Worm (Caenorhabditis elegans) whole organism, L4/young adult: ENCODE data around the gene dylt-3.

Experiments
- W03F9.2 ChIP-seq: fragments of 150-350 bp; optimal IDR thresholded peaks from 2 replicates; lab custom pipeline; 2014; ENCODE audit warnings: missing biosample characterization, missing genetic modification characterization
- dao-5 ChIP-seq: sonication (generic microtip); optimal IDR thresholded peaks from 2 replicates; lab custom pipeline; 2016; ENCODE audit warnings: missing genotype, missing genetic modification characterization, moderate library complexity, missing compliant biosample characterization
- him-1 ChIP-seq: sonication (generic microtip); optimal IDR thresholded peaks from 2 replicates; lab custom pipeline; 2016; ENCODE audit warnings: missing genotype, missing genetic modification reagents, missing genetic modification characterization, missing compliant biosample characterization

Gene dylt-3

DNA sequence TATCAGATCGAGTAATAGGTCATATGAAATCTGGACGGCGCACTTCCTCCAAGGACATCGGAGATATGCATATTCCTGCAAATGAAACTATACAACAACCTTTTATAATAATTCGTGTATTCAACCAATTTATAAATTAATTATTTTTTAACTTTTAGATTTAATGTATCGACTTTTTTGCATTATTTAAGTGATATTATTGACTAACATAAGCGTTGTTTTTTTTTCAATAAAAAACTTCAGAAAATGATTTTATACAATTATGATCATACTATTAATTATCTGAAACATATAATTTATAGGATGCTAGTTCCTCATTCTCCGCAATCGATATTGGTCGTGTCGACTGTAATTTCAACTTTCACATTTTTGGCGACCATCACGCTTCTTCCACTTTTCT, 22.5 kb downstream of the dylt-3 start, which contains the start of gene col-76:
Gene col-76 (plus strand): TSS at position 301 of the 400 bp plus-strand sequence.
- no peak for TF ChIP-seq W03F9.2 (tag; lab: Kevin White, UChicago)
- no peak for TF ChIP-seq dao-5 (tag; lab: Kevin White, UChicago)
- no peak for TF ChIP-seq him-1 (tag; lab: Kevin White, UChicago)

DNA sequence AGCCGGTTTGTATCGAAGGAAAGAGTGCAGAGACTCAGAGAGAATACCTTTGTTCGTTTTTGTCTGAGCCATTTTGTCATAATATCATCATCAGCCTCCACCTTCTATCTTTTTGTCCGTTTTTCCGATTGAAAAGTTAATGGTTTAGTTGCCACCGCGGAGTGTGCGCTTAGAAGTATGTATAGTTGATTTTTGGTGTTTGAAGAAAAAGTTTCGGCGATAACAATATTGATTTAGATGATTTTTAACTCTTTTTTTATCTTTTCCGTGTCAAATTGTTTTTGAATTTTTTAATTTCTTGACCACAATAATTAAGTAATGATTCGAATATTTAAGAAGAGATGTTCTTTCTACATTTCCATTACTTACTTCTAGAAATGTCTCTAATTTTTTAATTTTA, 24.1 kb downstream of the dylt-3 start:
- TF ChIP-seq dao-5 (tag; lab: Kevin White, UChicago) (no peak), W03F9.2 (tag; lab: Kevin White, UChicago) (no peak), him-1 (tag; lab: Kevin White, UChicago) (no peak)

DNA sequence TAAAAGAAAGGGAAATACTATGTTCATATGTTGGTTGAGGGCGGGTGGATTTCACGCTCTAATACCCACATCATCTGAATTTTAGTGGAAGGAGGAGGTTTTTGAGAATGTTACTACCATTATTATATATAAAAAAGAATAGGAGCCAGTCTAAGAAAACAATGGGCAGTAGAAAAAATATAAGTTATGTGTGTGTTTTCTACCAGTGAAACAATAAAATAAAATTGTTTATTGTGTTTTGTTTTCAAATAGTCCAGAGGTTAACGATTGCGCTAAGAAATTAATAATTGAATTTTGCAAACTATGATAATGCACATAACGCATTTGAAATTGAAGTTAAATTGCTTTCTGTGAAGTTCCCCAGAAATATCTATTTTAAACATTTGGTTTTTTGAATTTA, 27.9 kb downstream of the dylt-3 start, which contains the start of gene M110.8:
Gene M110.8 (minus strand): TSS at position 101 of the 400 bp plus-strand sequence.
- TF ChIP-seq W03F9.2 (tag; lab: Kevin White, UChicago), result no peak

DNA sequence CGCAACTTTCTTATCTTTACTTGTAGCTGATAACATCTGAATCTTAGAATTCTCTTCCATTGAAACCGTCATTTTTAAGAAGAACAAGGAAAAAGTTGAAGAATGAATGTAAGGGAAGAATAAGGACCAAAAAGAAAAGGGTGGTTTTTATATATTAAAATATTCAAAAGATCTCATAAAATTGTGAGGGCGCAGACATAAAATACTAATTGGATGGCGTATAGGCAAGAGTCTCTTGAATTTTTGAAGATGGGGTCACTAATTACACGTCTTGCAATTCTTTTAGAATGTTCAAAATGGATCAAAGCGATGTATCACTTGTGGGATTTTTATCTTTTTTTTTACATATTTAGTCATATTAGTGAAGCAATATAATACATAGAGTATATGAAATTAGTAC, 31.1 kb downstream of the dylt-3 start, which contains the start of gene twk-3:
Gene twk-3 (minus strand): TSS at position 101 of the 400 bp plus-strand sequence.
- TF ChIP-seq him-1 (tag; lab: Kevin White, UChicago) (no peak), dao-5 (tag; lab: Kevin White, UChicago) (no peak), W03F9.2 (tag; lab: Kevin White, UChicago) (no peak)

DNA sequence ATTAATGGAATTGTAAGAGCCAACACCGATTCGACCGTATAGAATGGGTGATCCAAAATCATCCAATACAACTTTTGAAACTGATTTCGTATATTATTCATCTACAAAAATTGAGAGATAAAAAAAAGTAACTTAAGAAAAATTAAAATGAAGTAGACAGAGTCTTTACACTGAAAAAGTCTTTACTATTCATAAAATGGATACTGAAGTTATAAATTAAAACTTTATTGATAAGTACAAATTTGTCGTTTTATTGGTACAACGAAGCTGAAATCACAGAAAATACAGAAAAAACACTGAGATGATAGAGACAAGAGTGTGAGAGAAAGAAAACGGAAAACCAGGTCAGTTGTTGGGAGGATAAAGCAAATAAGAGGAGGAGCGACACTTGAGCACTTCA, 32.8 kb downstream of the dylt-3 start, which contains the start of gene M110.10:
Gene M110.10 (minus strand): TSS at position 101 of the 400 bp plus-strand sequence.
- TF ChIP-seq dao-5 (tag; lab: Kevin White, UChicago) (no peak), W03F9.2 (tag; lab: Kevin White, UChicago) (no peak), him-1 (tag; lab: Kevin White, UChicago) (no peak)

DNA sequence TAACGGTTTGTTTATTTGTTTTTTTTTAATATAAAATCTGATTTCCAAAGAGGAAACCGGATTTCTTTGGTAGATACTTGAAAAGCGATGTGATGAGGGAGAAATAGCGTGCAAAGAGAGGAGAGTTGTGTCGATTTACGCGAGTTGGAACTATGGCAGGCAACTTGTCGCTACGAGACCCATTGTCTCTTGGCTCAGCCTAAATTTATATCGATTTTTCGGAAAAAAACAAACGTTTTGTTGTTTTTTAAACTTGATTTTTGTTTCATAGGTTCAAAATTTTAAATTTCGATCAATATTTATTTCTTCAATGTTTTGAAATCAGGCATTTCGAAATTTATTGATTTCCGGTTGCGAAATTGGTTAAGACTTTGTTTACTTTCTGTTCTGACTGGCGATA, 34.9 kb downstream of the dylt-3 start, which contains the start of gene M110.3:
Gene M110.3 (minus strand): TSS at position 184 of the 400 bp plus-strand sequence.
- TF ChIP-seq W03F9.2 (tag; lab: Kevin White, UChicago) (peak; percentile 45), dao-5 (tag; lab: Kevin White, UChicago) (no peak)

DNA sequence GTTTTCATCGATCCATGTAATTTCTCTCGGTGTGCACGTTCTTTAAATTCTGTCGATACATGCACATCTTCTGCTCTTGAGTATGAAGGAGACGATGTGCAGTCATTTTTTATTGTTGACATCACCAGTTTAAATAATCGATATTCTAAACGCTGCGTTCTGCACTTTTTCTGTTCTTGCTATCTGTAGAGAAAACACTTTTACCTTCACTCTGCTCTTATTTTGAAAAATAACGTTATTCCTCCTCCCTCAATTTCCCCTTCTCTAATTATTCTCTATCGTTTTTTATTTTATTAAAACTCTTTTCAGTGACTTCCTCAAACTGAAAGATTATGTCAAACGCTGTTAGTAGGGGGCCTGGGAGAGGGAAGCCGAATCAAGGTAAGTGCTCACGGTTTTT, 35.4 kb downstream of the dylt-3 start, which contains the start of gene ifg-1:
Gene ifg-1 (plus strand): TSS at position 301 of the 400 bp plus-strand sequence.
- TF ChIP-seq him-1 (tag; lab: Kevin White, UChicago) (no peak), W03F9.2 (tag; lab: Kevin White, UChicago) (no peak), dao-5 (tag; lab: Kevin White, UChicago) (no peak)

DNA sequence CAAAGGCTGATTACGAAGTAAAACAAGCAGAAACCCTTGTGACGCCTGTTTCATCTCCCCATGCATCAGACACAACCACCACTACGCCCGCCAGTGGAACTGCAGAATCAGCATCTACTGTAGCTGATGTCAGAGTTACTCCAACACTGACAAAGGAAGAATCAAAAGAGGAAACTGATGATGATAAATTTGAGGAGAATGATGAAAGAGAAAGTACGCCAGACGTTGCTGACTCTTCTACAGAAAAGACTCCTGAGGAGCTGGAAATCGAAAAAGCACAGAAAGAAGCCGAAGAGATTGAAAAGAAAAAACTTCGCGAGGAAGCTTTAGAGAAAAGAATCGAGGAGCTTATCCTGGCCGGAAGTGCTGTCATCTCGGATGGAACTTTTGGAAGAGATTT, 36.7 kb downstream of the dylt-3 start:
- no peak for TF ChIP-seq him-1 (tag; lab: Kevin White, UChicago)
- no peak for TF ChIP-seq dao-5 (tag; lab: Kevin White, UChicago)
- no peak for TF ChIP-seq W03F9.2 (tag; lab: Kevin White, UChicago)

DNA sequence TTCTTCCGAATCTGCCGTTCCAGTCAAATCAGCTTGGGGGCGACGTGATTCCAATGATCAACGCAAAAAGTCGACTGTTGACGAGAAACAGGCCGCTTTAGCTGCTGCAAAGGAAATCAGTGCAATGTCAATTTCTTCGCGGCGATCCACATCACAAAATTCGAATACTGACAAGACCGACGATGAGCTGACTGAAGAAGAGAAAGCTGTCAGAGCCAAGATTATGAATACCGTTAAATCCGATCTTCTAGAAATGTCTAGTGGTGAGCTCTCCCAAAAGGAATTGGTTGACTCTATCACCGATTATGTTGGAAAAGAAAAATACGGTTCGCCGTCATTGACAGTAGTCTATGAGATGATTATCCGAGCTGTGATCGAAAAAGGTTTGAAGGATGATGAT, 38.7 kb downstream of the dylt-3 start:
- TF ChIP-seq dao-5 (tag; lab: Kevin White, UChicago) (no peak), him-1 (tag; lab: Kevin White, UChicago) (no peak), W03F9.2 (tag; lab: Kevin White, UChicago) (no peak)

DNA sequence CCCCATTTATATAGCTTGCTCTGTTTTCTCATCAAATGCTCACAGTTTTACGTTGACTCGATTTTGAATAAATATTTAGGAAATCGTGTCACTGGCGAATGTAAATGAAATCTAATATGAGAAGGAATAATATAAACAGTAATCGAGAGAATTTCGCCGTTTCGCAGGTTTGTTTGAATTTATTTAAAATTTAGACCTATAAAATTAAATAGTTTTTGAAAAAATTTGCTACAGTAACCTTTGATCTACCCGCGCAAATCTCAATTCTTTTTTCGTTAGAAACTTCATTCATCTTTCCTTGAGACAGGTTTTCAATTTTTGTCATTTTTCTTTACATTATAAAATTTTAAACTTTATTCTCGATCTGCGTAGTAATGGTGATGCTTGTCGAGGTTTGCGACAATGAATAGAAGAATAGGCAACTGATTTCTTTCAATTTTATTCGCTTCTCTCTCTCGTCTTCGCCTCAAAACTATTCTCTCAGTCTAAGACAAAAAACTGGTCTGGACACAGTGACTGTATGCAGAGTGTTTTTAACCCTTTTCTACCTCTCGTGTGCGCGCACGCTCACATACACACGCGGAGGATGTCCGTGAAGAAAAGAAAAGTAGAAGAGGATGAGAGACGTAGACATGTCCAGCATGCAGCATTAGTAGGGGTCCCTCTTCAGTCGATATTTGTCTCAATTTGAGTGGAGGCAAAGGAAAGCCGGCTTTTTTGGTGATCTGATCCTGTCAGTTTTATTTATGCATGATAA, 41.0 kb downstream of the dylt-3 start, which contains the start of gene dab-1:
Gene dab-1 (plus strand): TSS at position 78 of the 757 bp plus-strand sequence.
- TF ChIP-seq W03F9.2 (tag; lab: Kevin White, UChicago), result no peak
- TF ChIP-seq dao-5 (tag; lab: Kevin White, UChicago), result no peak
- peak; percentile 21 for TF ChIP-seq him-1 (tag; lab: Kevin White, UChicago)

DNA sequence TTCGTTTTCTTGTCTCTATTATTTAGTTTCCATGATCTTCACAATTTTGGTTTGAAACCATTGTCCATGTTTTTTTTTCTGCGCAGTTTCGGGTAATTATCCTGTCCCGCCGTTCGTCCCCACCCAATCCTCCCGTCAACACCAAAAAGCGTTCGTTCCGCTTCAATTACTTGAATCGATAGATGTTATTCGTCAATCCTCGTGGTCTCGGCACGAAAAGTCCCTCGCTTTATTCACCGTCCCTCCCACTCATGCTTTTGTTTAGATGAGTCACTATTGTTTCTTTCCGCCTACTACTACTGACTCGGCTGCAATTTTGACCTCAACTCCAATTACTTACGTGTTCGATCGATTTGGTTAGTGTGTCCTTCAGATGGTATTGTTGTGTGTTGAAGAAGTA, 41.9 kb downstream of the dylt-3 start:
- TF ChIP-seq dao-5 (tag; lab: Kevin White, UChicago) (no peak), W03F9.2 (tag; lab: Kevin White, UChicago) (no peak), him-1 (tag; lab: Kevin White, UChicago) (no peak)

DNA sequence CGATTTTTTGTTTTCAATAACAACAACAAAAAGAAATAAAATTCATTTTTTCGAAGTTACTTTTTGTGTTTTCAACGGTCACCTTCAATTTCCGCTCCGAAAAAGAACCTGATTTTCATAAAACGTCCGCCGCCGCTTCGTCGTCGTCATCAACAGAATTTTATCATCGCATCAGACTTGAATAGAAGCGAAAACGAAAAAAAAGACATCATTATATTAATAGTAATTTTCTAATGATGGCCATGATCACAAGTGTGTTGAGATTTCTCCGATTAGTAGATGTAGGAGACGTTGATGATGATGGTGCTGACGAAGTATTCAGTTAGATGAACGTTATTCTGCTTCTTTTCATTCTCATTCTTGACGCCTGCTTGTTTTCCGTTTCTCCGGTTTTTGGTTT, 42.4 kb downstream of the dylt-3 start:
- TF ChIP-seq W03F9.2 (tag; lab: Kevin White, UChicago), result no peak
- TF ChIP-seq him-1 (tag; lab: Kevin White, UChicago), result no peak
- no peak for TF ChIP-seq dao-5 (tag; lab: Kevin White, UChicago)

DNA sequence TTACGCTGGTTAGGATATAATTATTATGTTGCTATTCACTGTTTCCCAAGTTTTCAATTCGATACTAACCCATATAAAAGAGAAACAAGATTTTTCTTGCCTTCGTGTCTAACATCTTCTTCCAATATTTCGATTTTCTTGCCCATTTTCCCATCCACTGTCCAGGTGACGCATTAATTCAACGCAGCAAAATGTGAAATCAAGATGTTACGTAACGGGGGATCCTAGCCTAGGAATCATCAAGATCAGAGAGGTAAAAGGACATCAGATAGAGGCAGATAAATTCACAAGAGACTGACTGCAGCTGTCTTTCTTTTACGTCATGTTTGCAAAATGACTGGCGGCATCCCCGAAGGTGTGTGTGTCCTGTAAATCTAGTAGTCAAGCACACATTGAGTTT, 43.1 kb downstream of the dylt-3 start:
- no peak for TF ChIP-seq W03F9.2 (tag; lab: Kevin White, UChicago)
- TF ChIP-seq dao-5 (tag; lab: Kevin White, UChicago), result no peak
- no peak for TF ChIP-seq him-1 (tag; lab: Kevin White, UChicago)

DNA sequence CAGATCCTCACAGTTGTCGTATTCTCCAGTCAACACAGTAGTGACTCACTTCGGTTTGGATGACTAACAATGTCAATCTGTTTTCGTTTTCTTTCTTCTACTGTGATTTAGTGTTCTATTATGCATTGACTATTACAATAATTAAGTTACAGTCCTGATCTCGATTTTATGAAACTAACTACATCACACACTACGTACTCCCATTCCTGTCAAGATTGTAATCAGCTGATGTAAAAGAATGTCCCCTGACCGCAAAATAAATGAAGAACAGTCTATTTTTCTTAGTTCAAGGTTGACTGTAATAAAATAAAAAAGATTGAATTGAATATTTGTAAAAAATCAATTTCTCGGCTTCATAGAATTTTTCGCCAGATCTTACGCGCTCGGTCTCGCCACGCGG, 43.8 kb downstream of the dylt-3 start:
- TF ChIP-seq dao-5 (tag; lab: Kevin White, UChicago) (no peak), him-1 (tag; lab: Kevin White, UChicago) (no peak), W03F9.2 (tag; lab: Kevin White, UChicago) (no peak)
